5 worm cellular contexts compared by ENCODE assay signal in the genomic region with DNA sequence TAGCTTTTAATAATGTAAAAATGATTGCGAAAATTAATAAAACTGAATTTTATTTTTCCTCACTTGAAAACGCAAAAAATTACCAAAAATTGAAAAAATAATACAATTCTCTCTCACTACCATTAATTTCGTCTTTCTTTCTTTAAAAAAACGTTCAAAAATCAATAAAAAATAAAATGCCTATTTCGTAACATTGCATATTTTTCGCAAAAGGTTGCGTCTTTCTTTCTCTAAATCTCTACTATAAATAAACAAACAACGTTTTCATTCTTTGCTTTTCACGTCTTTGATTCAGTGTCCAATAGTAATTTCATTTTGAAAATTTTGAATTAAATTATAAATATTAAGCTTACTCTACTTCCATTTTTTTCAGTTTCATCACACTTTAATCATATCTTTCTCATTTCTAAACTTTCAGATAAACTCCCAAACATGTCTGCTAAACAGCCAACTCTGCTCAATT.
TF ChIP-seq lines count a peak whose summit lies in the region.

fbxa-37 (plus strand) TSS at position 413 of the 463 bp plus-strand sequence.

TF ChIP-seq in whole organism, L1 larva, 84 proteins besides CTCF, POLR2A, EP300 and RAD21 (continues in another document):
- TF ChIP-seq swsn-7 (tag; optimal IDR thresholded peaks at IDR 0.05; lab: Kevin White, UChicago) (peak; percentile 25), F16B12.6 (tag; optimal IDR thresholded peaks at IDR 0.05; lab: Kevin White, UChicago) (no peak), ceh-90 (tag; optimal IDR thresholded peaks at IDR 0.05; lab: Kevin White, UChicago) (no peak), elt-2 (tag; optimal IDR thresholded peaks at IDR 0.05; lab: Kevin White, UChicago) (peak; percentile 2), zip-4 (GFP tag; optimal IDR thresholded peaks at IDR 0.05; lab: Kevin White, UChicago) (peak; percentile 92), nhr-47 (tag; optimal IDR thresholded peaks at IDR 0.05; lab: Kevin White, UChicago) (peak; percentile 18), ztf-4 (tag; optimal IDR thresholded peaks at IDR 0.05; lab: Kevin White, UChicago) (no peak), ceh-82 (tag; optimal IDR thresholded peaks at IDR 0.05; lab: Kevin White, UChicago) (peak in 2 of 3 experiments; percentile 32 to 34), lsy-2 (tag; optimal IDR thresholded peaks at IDR 0.05; lab: Kevin White, UChicago) (peak; percentile 37 to 59), unc-98 (GFP tag; IDR thresholded peaks at IDR 0.05; lab: Robert Waterston, UW) (no peak), isw-1 (GFP tag; IDR thresholded peaks at IDR 0.05; lab: Robert Waterston, UW) (no peak), dsc-1 (tag; optimal IDR thresholded peaks at IDR 0.05; lab: Kevin White, UChicago) (no peak), ceh-8 (GFP tag; optimal IDR thresholded peaks at IDR 0.05; lab: Kevin White, UChicago) (no peak), hlh-17 (GFP tag; optimal IDR thresholded peaks at IDR 0.05; lab: Kevin White, UChicago; ENCODE audit: borderline replicate concordance) (no peak), egl-27 (tag; optimal IDR thresholded peaks at IDR 0.05; lab: Kevin White, UChicago) (no peak), fkh-8 (tag; optimal IDR thresholded peaks at IDR 0.05; lab: Kevin White, UChicago) (no peak), hlh-4 (tag; optimal IDR thresholded peaks at IDR 0.05; lab: Kevin White, UChicago) (no peak)

TF ChIP-seq in whole organism, L2 larva, 48 proteins besides CTCF, POLR2A, EP300 and RAD21:
- TF ChIP-seq peb-1 (tag; optimal IDR thresholded peaks at IDR 0.05; lab: Kevin White, UChicago) (no peak), nhr-129 (tag; optimal IDR thresholded peaks at IDR 0.05; lab: Kevin White, UChicago) (peak; percentile 98), C34F6.9 (tag; optimal IDR thresholded peaks at IDR 0.05; lab: Kevin White, UChicago) (peak; percentile 67), fos-1 (tag; optimal IDR thresholded peaks at IDR 0.05; lab: Kevin White, UChicago) (peak; percentile 20), unc-55 (GFP tag; optimal IDR thresholded peaks at IDR 0.05; lab: Kevin White, UChicago) (peak; percentile 82), unc-62 (GFP tag; optimal IDR thresholded peaks at IDR 0.05; lab: Kevin White, UChicago) (no peak), crh-2 (tag; optimal IDR thresholded peaks at IDR 0.05; lab: Kevin White, UChicago) (peak; percentile 26)

TF ChIP-seq in whole organism, L3 larva, 47 proteins besides CTCF, POLR2A, EP300 and RAD21:
- peak; percentile 74 for TF ChIP-seq ceh-28 (tag; optimal IDR thresholded peaks at IDR 0.05; lab: Kevin White, UChicago)
- TF ChIP-seq nfya-1 (tag; optimal IDR thresholded peaks at IDR 0.05; lab: Kevin White, UChicago; ENCODE audit: insufficient read depth), result peak; percentile 27
- TF ChIP-seq aly-2 (tag; optimal IDR thresholded peaks at IDR 0.05; lab: Kevin White, UChicago), result no peak
- peak; percentile 92 for TF ChIP-seq pha-4 (tag; optimal IDR thresholded peaks at IDR 0.05; lab: Kevin White, UChicago)

TF ChIP-seq in whole organism, L4 larva, 104 proteins besides CTCF, POLR2A, EP300 and RAD21:
- peak; percentile 6 for TF ChIP-seq T20F7.1 (GFP tag; optimal IDR thresholded peaks at IDR 0.05; lab: Kevin White, UChicago)
- TF ChIP-seq ztf-7 (tag; optimal IDR thresholded peaks at IDR 0.05; lab: Kevin White, UChicago), result peak; percentile 88
- TF ChIP-seq lsy-2 (tag; optimal IDR thresholded peaks at IDR 0.05; lab: Kevin White, UChicago), result peak in 1 of 2 experiments; percentile 71
- TF ChIP-seq zip-2 (tag; optimal IDR thresholded peaks at IDR 0.05; lab: Kevin White, UChicago), result peak; percentile 98
- TF ChIP-seq daf-16 (GFP tag; optimal IDR thresholded peaks at IDR 0.05; lab: Kevin White, UChicago), result no peak
- peak; percentile 36 for TF ChIP-seq daf-16 (tag; optimal IDR thresholded peaks at IDR 0.05; lab: Kevin White, UChicago)
- TF ChIP-seq mep-1 (tag; optimal IDR thresholded peaks at IDR 0.05; lab: Kevin White, UChicago), result peak; percentile 43
- TF ChIP-seq dve-1 (tag; optimal IDR thresholded peaks at IDR 0.05; lab: Kevin White, UChicago; ENCODE audit: insufficient read depth), result peak; percentile 36
- TF ChIP-seq attf-4 (tag; optimal IDR thresholded peaks at IDR 0.05; lab: Kevin White, UChicago), result no peak
- TF ChIP-seq daf-19 (GFP tag; conservative IDR thresholded peaks at IDR 0.05; lab: Robert Waterston, UW), result no peak

TF ChIP-seq in whole organism, young adult, 124 proteins besides CTCF, POLR2A, EP300 and RAD21:
- peak; percentile 94 for TF ChIP-seq cebp-1 (GFP tag; IDR thresholded peaks at IDR 0.05; lab: Robert Waterston, UW)
- TF ChIP-seq cebp-1 (tag; optimal IDR thresholded peaks at IDR 0.05; lab: Kevin White, UChicago), result peak; percentile 96
- no peak for TF ChIP-seq unc-62 (GFP tag; optimal IDR thresholded peaks at IDR 0.05; lab: Kevin White, UChicago)
- TF ChIP-seq ama-1 (optimal IDR thresholded peaks at IDR 0.05; lab: Kevin White, UChicago), result no peak
- TF ChIP-seq ama-1 (GFP tag; optimal IDR thresholded peaks at IDR 0.05; lab: Kevin White, UChicago), result no peak
- no peak for TF ChIP-seq F55B11.4 (tag; optimal IDR thresholded peaks at IDR 0.05; lab: Kevin White, UChicago; ENCODE audit: borderline replicate concordance, insufficient read depth)
- TF ChIP-seq hmg-1.2 (GFP tag; IDR thresholded peaks at IDR 0.05; lab: Robert Waterston, UW), result peak; percentile 40; the same call in 1 of the 2 replicates
- no peak for TF ChIP-seq ceh-100 (GFP tag; IDR thresholded peaks at IDR 0.05; lab: Robert Waterston, UW)
- no peak for TF ChIP-seq Y79H2A.3 (GFP tag; conservative IDR thresholded peaks at IDR 0.05; lab: Robert Waterston, UW)
- TF ChIP-seq atf-7 (tag; optimal IDR thresholded peaks at IDR 0.05; lab: Kevin White, UChicago), result no peak
- TF ChIP-seq C17E4.6 (GFP tag; IDR thresholded peaks at IDR 0.05; lab: Robert Waterston, UW), result no peak
- TF ChIP-seq sdz-38 (tag; optimal IDR thresholded peaks at IDR 0.05; lab: Kevin White, UChicago), result no peak
- no peak for TF ChIP-seq ceh-27 (GFP tag; optimal IDR thresholded peaks at IDR 0.05; lab: Kevin White, UChicago)
- no peak for TF ChIP-seq xnd-1 (tag; optimal IDR thresholded peaks at IDR 0.05; lab: Kevin White, UChicago)
- TF ChIP-seq nfyb-1 (GFP tag; IDR thresholded peaks at IDR 0.05; lab: Robert Waterston, UW), result no peak
- peak; percentile 49 for TF ChIP-seq attf-5 (GFP tag; optimal IDR thresholded peaks at IDR 0.05; lab: Kevin White, UChicago)
- no peak for TF ChIP-seq lin-40 (tag; optimal IDR thresholded peaks at IDR 0.05; lab: Kevin White, UChicago)
TF ChIP-seq in whole organism, young adult: peak in this region for 3.
